Worm (Caenorhabditis elegans): ENCODE data around the gene B0310.3.

DNA sequence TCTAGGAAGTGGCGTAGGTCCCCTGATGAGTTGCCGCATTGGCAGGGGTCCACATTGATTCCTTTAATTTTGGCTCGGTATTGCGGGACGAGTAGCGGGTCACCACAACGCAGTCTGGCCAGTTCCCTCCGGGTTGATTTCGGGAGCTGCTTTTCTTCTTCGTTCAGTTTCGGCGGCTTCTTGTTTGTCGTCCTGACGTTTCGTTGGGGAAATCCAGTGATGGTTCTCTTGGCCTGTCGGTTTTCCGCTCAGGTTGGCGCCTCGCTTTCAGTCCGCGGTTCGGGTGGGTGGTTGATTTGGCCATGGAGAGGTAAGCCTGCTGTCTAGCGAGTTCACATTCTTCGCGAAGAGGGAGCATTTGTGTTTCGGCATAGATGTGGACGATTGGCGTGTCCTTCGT is 8.0 kb upstream of the B0310.3 start:
- no peak for TF ChIP-seq him-1 (tag; optimal IDR thresholded peaks at IDR 0.05)
- TF ChIP-seq W03F9.2 (tag; optimal IDR thresholded peaks at IDR 0.05), result no peak
